Worm (Caenorhabditis elegans): ENCODE measurements around the gene upp-1.

Gene upp-1

DNA sequence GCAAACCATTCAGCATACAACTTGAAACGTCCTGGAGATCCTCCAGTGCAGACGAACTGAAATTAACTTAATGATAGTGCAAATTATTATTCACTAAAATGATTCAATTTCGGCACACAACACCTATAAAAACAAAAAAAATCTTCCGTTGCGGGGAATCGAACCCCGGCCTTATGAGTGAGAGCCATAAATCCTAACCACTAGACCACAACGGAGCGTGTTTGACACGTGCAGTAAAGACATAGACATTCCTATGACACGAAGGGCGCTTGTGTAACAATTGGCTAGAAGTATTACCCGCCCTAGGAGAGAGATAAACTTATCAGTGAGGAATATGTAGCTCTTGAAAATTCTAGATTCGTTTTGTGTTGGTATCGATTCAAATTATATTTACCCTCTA lies 886 bp downstream of the upp-1 start (continued):
- peak; percentile 1 for TF ChIP-seq mes-4 (tag; optimal IDR thresholded peaks at IDR 0.05)
- TF ChIP-seq B0261.1 (tag; optimal IDR thresholded peaks at IDR 0.05), result peak; percentile 72
- TF ChIP-seq sptf-2 (GFP tag; optimal IDR thresholded peaks at IDR 0.05), result no peak
- no peak for TF ChIP-seq ztf-6 (GFP tag; IDR thresholded peaks at IDR 0.05)
- no peak for TF ChIP-seq C06A6.2 (GFP tag; conservative IDR thresholded peaks at IDR 0.05)
- TF ChIP-seq hrde-1 (tag; optimal IDR thresholded peaks at IDR 0.05; ENCODE audit: borderline replicate concordance), result peak; percentile 5
- TF ChIP-seq snpc-3.4 (tag; optimal IDR thresholded peaks at IDR 0.05), result peak; percentile 62
- no peak for TF ChIP-seq gei-17 (GFP tag; optimal IDR thresholded peaks at IDR 0.05)
- no peak for TF ChIP-seq ztf-22 (GFP tag; optimal IDR thresholded peaks at IDR 0.05)
- peak; percentile 15 for TF ChIP-seq athp-1 (tag; optimal IDR thresholded peaks at IDR 0.05)
- no peak for TF ChIP-seq mel-28 (tag; optimal IDR thresholded peaks at IDR 0.05; ENCODE audit: borderline replicate concordance)
- TF ChIP-seq nfya-1 (tag; optimal IDR thresholded peaks at IDR 0.05; ENCODE audit: borderline replicate concordance, insufficient read depth), result no peak
- no peak for TF ChIP-seq tlf-1 (GFP tag; optimal IDR thresholded peaks at IDR 0.05)
- TF ChIP-seq unc-130 (GFP tag; optimal IDR thresholded peaks at IDR 0.05), result no peak
- TF ChIP-seq B0035.1 (tag; optimal IDR thresholded peaks at IDR 0.05), result no peak
- TF ChIP-seq ama-1 (optimal IDR thresholded peaks at IDR 0.05), result no peak
- TF ChIP-seq ama-1 (GFP tag; optimal IDR thresholded peaks at IDR 0.05), result peak in 1 of 2 experiments; percentile 37
- TF ChIP-seq egl-44 (GFP tag; IDR thresholded peaks at IDR 0.05), result 0 out of 2 replicates have a peak, but pooled peaks have one; percentile 19
- TF ChIP-seq B0019.2 (GFP tag; conservative IDR thresholded peaks at IDR 0.05), result no peak
- no peak for TF ChIP-seq sea-2 (GFP tag; IDR thresholded peaks at IDR 0.05)
- peak; percentile 20 for TF ChIP-seq lin-54 (GFP tag; optimal IDR thresholded peaks at IDR 0.05)
- no peak for TF ChIP-seq nfya-2 (GFP tag; IDR thresholded peaks at IDR 0.05)
- peak; percentile 59 for TF ChIP-seq nhr-90 (tag; optimal IDR thresholded peaks at IDR 0.05)
- TF ChIP-seq snpc-4 (GFP tag; optimal IDR thresholded peaks at IDR 0.05), result no peak
- TF ChIP-seq snpc-4 (tag; optimal IDR thresholded peaks at IDR 0.05), result no peak
- 0 out of 2 replicates have a peak, but pooled peaks have one; percentile 60 for TF ChIP-seq ceh-58 (GFP tag; IDR thresholded peaks at IDR 0.05)
- TF ChIP-seq ccch-3 (GFP tag; optimal IDR thresholded peaks at IDR 0.05), result no peak
- TF ChIP-seq Y56A3A.18 (GFP tag; IDR thresholded peaks at IDR 0.05), result peak; percentile 80; the same call in 1 of the 2 replicates
- no peak for TF ChIP-seq xnd-1 (tag; optimal IDR thresholded peaks at IDR 0.05)
- peak; percentile 61 for TF ChIP-seq ZK185.1 (tag; optimal IDR thresholded peaks at IDR 0.05; ENCODE audit: poor library complexity, severe bottlenecking)
- no peak for TF ChIP-seq sdz-38 (tag; optimal IDR thresholded peaks at IDR 0.05)
- TF ChIP-seq madf-8 (GFP tag; conservative IDR thresholded peaks at IDR 0.05), result no peak
- peak; percentile 47 for TF ChIP-seq hmg-1.2 (GFP tag; IDR thresholded peaks at IDR 0.05)
- no peak for TF ChIP-seq cebp-2 (GFP tag; IDR thresholded peaks at IDR 0.05)
- TF ChIP-seq K11D2.4 (GFP tag; IDR thresholded peaks at IDR 0.05), result no peak; the same call in 1 of the 2 replicates
- TF ChIP-seq dox-1 (GFP tag; IDR thresholded peaks at IDR 0.05), result peak; percentile 29; the same call in 1 of the 2 replicates
- no peak for TF ChIP-seq tbx-9 (tag; optimal IDR thresholded peaks at IDR 0.05; ENCODE audit: borderline replicate concordance)
- no peak for TF ChIP-seq efl-1 (GFP tag; optimal IDR thresholded peaks at IDR 0.05)
- TF ChIP-seq nhr-27 (tag; optimal IDR thresholded peaks at IDR 0.05), result no peak
- no peak for TF ChIP-seq lin-35 (GFP tag; optimal IDR thresholded peaks at IDR 0.05)
- TF ChIP-seq F52B5.7 (tag; optimal IDR thresholded peaks at IDR 0.05), result no peak
- TF ChIP-seq mxl-1 (tag; optimal IDR thresholded peaks at IDR 0.05), result peak; percentile 22
- no peak for TF ChIP-seq F23B12.7 (tag; optimal IDR thresholded peaks at IDR 0.05; ENCODE audit: insufficient read depth)
- TF ChIP-seq him-1 (tag; optimal IDR thresholded peaks at IDR 0.05), result no peak
- TF ChIP-seq F10E7.11 (tag; optimal IDR thresholded peaks at IDR 0.05), result no peak
- peak; percentile 42 for TF ChIP-seq lin-40 (tag; optimal IDR thresholded peaks at IDR 0.05)
- TF ChIP-seq madf-3 (GFP tag; IDR thresholded peaks at IDR 0.05), result 0 out of 2 replicates have a peak, but pooled peaks have one; percentile 14
- TF ChIP-seq nhr-80 (tag; optimal IDR thresholded peaks at IDR 0.05), result peak; percentile 25
- no peak for TF ChIP-seq aptf-2 (GFP tag; conservative IDR thresholded peaks at IDR 0.05)

Measured in whole organism, young adult.